Fruit fly (Drosophila melanogaster) whole organism, embryonic: ENCODE results near the gene Adh.

Experiments used
- Aef1 ChIP-seq: fragments of 200-800 bp; sonication (Bioruptor generic); IDR thresholded peaks from 3 replicates; pipeline ENCODE4 v1.3.6; 2022; ENCODE audit warnings: missing biosample characterization, missing genetic modification characterization
- CG10209 ChIP-seq: fragments of 200-800 bp; sonication (Bioruptor generic); optimal IDR thresholded peaks from 3 replicates; lab custom pipeline; 2017; ENCODE audit warnings: missing biosample characterization, mild to moderate bottlenecking, missing genetic modification characterization, missing genetic modification reagents
- CG11723 ChIP-seq: fragments of 200-800 bp; sonication (Bioruptor generic); optimal IDR thresholded peaks from 2 replicates; lab custom pipeline; 2017; ENCODE audit warnings: missing biosample characterization, mild to moderate bottlenecking, missing genetic modification characterization
- CG12299 ChIP-seq: fragments of 200-800 bp; sonication (Bioruptor generic); optimal IDR thresholded peaks from 2 replicates; lab custom pipeline; 2018; ENCODE audit warnings: missing biosample characterization, mild to moderate bottlenecking, missing genetic modification characterization
- CG13424 ChIP-seq: fragments of 200-800 bp; sonication (Bioruptor generic); optimal IDR thresholded peaks from 2 replicates; lab custom pipeline; 2019; ENCODE audit warnings: missing biosample characterization, mild to moderate bottlenecking, missing genetic modification characterization, moderate library complexity
- CG13624 ChIP-seq: fragments of 200-800 bp; sonication (Bioruptor generic); optimal IDR thresholded peaks from 2 replicates; lab custom pipeline; 2016; ENCODE audit warnings: missing biosample characterization, missing genetic modification characterization
- CG13894 ChIP-seq: fragments of 200-800 bp; sonication (Bioruptor generic); optimal IDR thresholded peaks from 3 replicates; lab custom pipeline; 2018; ENCODE audit warnings: missing biosample characterization, mild to moderate bottlenecking, missing genetic modification characterization, moderate library complexity
- CG1529 ChIP-seq: fragments of 200-800 bp; sonication (Bioruptor generic); optimal IDR thresholded peaks from 3 replicates; lab custom pipeline; 2018; ENCODE audit warnings: missing biosample characterization, missing genetic modification characterization
- CG17802 ChIP-seq: fragments of 200-800 bp; sonication (Bioruptor generic); optimal IDR thresholded peaks from 2 replicates; lab custom pipeline; 2018; ENCODE audit warnings: missing biosample characterization, mild to moderate bottlenecking, missing genetic modification characterization, moderate library complexity
- CG1792 ChIP-seq: fragments of 200-800 bp; sonication (Bioruptor generic); optimal IDR thresholded peaks from 2 replicates; lab custom pipeline; 2016; ENCODE audit warnings: missing biosample characterization, missing genetic modification characterization
- CG18011 ChIP-seq: fragments of 200-800 bp; sonication (Bioruptor generic); optimal IDR thresholded peaks from 2 replicates; lab custom pipeline; 2017; ENCODE audit warnings: missing biosample characterization, missing genetic modification characterization, mild to moderate bottlenecking, moderate library complexity, missing genotype
- CG18476 ChIP-seq: fragments of 200-800 bp; sonication (Bioruptor generic); optimal IDR thresholded peaks from 2 replicates; lab custom pipeline; 2016; ENCODE audit warnings: missing biosample characterization, mild to moderate bottlenecking, missing genetic modification characterization
- CG2116 ChIP-seq: fragments of 200-800 bp; sonication (Bioruptor generic); optimal IDR thresholded peaks from 3 replicates; lab custom pipeline; 2018; ENCODE audit warnings: missing biosample characterization, mild to moderate bottlenecking, missing genetic modification characterization
- CG3407 ChIP-seq: fragments of 200-800 bp; sonication (Bioruptor generic); optimal IDR thresholded peaks from 2 replicates; lab custom pipeline; 2018; ENCODE audit warnings: missing biosample characterization, mild to moderate bottlenecking, missing genetic modification characterization
- CG3838 ChIP-seq: fragments of 200-800 bp; sonication (Bioruptor generic); optimal IDR thresholded peaks from 3 replicates; lab custom pipeline; 2016; ENCODE audit warnings: missing biosample characterization, missing genetic modification characterization
- CG42726 ChIP-seq: fragments of 200-800 bp; sonication (Bioruptor generic); IDR thresholded peaks from 2 replicates; pipeline ENCODE4 v1.3.6; 2022; ENCODE audit warnings: missing biosample characterization, missing genetic modification characterization; ENCODE audit not compliant: partially characterized antibody
- CG4328 ChIP-seq: fragments of 200-800 bp; sonication (Bioruptor generic); optimal IDR thresholded peaks from 3 replicates; lab custom pipeline; 2017; ENCODE audit warnings: missing biosample characterization, missing genetic modification reagents, missing genetic modification characterization
- CG4707 ChIP-seq: fragments of 200-800 bp; sonication (Bioruptor generic); optimal IDR thresholded peaks from 2 replicates; lab custom pipeline; 2018; ENCODE audit warnings: missing biosample characterization, mild to moderate bottlenecking, missing genetic modification characterization, moderate library complexity
- CG6175 ChIP-seq: fragments of 200-800 bp; sonication (Bioruptor generic); IDR thresholded peaks from 3 replicates; pipeline ENCODE4 v1.3.6; 2022; ENCODE audit warnings: missing biosample characterization, missing genetic modification characterization
- CG6765 ChIP-seq: fragments of 200-800 bp; sonication (Bioruptor generic); optimal IDR thresholded peaks from 3 replicates; lab custom pipeline; 2017; ENCODE audit warnings: missing biosample characterization, mild to moderate bottlenecking, missing genetic modification characterization
- CG7271 ChIP-seq: fragments of 200-800 bp; sonication (Bioruptor generic); optimal IDR thresholded peaks from 2 replicates; lab custom pipeline; 2018; ENCODE audit warnings: missing biosample characterization, mild to moderate bottlenecking, missing genetic modification characterization, moderate library complexity
- CG9876 ChIP-seq: fragments of 200-800 bp; sonication (Bioruptor generic); optimal IDR thresholded peaks from 2 replicates; lab custom pipeline; 2016; ENCODE audit warnings: missing biosample characterization, missing genetic modification characterization
- CHES-1-like ChIP-seq: fragments of 200-800 bp; sonication (Bioruptor generic); optimal IDR thresholded peaks from 2 replicates; lab custom pipeline; 2016; ENCODE audit warnings: missing biosample characterization, missing genetic modification characterization
- Dip2 ChIP-seq: fragments of 200-800 bp; sonication (Bioruptor generic); IDR thresholded peaks from 2 replicates; pipeline ENCODE4 v1.3.6; 2022; ENCODE audit warnings: missing biosample characterization, missing genetic modification characterization
- Dp ChIP-seq: fragments of 200-800 bp; sonication (Bioruptor generic); optimal IDR thresholded peaks from 2 replicates; lab custom pipeline; 2018; ENCODE audit warnings: missing biosample characterization, mild to moderate bottlenecking, missing genetic modification characterization, moderate library complexity
- E2f1 ChIP-seq: fragments of 200-800 bp; sonication (Bioruptor generic); IDR thresholded peaks from 2 replicates; pipeline ENCODE4 v1.3.6; 2022; ENCODE audit warnings: missing biosample characterization, missing genetic modification characterization
- E2f2 ChIP-seq: fragments of 200-800 bp; sonication (Bioruptor generic); IDR thresholded peaks from 2 replicates; pipeline ENCODE4 v1.3.6; 2022; ENCODE audit warnings: missing biosample characterization, missing genetic modification characterization
- HmgZ ChIP-seq: fragments of 200-800 bp; sonication (Bioruptor generic); optimal IDR thresholded peaks from 2 replicates; lab custom pipeline; 2018; ENCODE audit warnings: missing biosample characterization, mild to moderate bottlenecking, missing genetic modification characterization
- Lhr ChIP-seq: fragments of 200-800 bp; sonication (Bioruptor generic); optimal IDR thresholded peaks from 3 replicates; lab custom pipeline; 2017; ENCODE audit warnings: mild to moderate bottlenecking, missing biosample characterization, missing genetic modification reagents, missing genetic modification characterization
- MESR4 ChIP-seq: fragments of 200-800 bp; sonication (Bioruptor generic); optimal IDR thresholded peaks from 2 replicates; lab custom pipeline; 2018; ENCODE audit warnings: missing biosample characterization, mild to moderate bottlenecking, missing genetic modification characterization, moderate library complexity
- MTF-1 ChIP-seq: fragments of 200-800 bp; sonication (Bioruptor generic); optimal IDR thresholded peaks from 2 replicates; lab custom pipeline; 2018; ENCODE audit warnings: missing biosample characterization, mild to moderate bottlenecking, missing genetic modification characterization, borderline replicate concordance
- NC2α ChIP-seq: fragments of 200-800 bp; sonication (Bioruptor generic); optimal IDR thresholded peaks from 2 replicates; lab custom pipeline; 2016; ENCODE audit warnings: missing biosample characterization, missing genetic modification characterization
- NK7.1 ChIP-seq: fragments of 200-800 bp; sonication (Bioruptor generic); optimal IDR thresholded peaks from 3 replicates; lab custom pipeline; 2016; ENCODE audit warnings: missing biosample characterization, missing genetic modification characterization
- Oaz ChIP-seq: fragments of 200-800 bp; sonication (Bioruptor generic); IDR thresholded peaks from 2 replicates; pipeline ENCODE4 v1.3.6; 2022; ENCODE audit warnings: missing biosample characterization, missing genetic modification characterization
- Sox100B ChIP-seq: fragments of 200-800 bp; sonication (Bioruptor generic); optimal IDR thresholded peaks from 3 replicates; lab custom pipeline; 2018; ENCODE audit warnings: missing biosample characterization, mild to moderate bottlenecking, missing genetic modification characterization
- aop ChIP-seq: fragments of 200-800 bp; sonication (Bioruptor generic); IDR thresholded peaks from 2 replicates; pipeline ENCODE4 v1.3.6; 2022; ENCODE audit warnings: missing biosample characterization, missing genetic modification characterization
- bbx ChIP-seq: fragments of 200-800 bp; sonication (Bioruptor generic); IDR thresholded peaks from 2 replicates; pipeline ENCODE4 v1.3.6; 2022; ENCODE audit warnings: missing biosample characterization, missing genetic modification characterization; ENCODE audit not compliant: partially characterized antibody
- crc ChIP-seq: fragments of 200-800 bp; sonication (Bioruptor generic); optimal IDR thresholded peaks from 2 replicates; lab custom pipeline; 2016; ENCODE audit warnings: missing biosample characterization, missing genetic modification characterization
- gsb ChIP-seq: fragments of 200-800 bp; sonication (Bioruptor generic); IDR thresholded peaks from 2 replicates; pipeline ENCODE4 v1.3.6; 2022; ENCODE audit warnings: missing biosample characterization, missing genetic modification characterization
- gsb-n ChIP-seq: fragments of 200-800 bp; sonication (Bioruptor generic); optimal IDR thresholded peaks from 3 replicates; lab custom pipeline; 2018; ENCODE audit warnings: missing biosample characterization, mild to moderate bottlenecking, missing genetic modification characterization
- ken ChIP-seq: fragments of 200-800 bp; sonication (Bioruptor generic); IDR thresholded peaks from 3 replicates; pipeline ENCODE4 v1.3.6; 2022; ENCODE audit warnings: missing biosample characterization, missing genetic modification characterization
- knrl ChIP-seq: fragments of 200-800 bp; sonication (Bioruptor generic); IDR thresholded peaks from 3 replicates; pipeline ENCODE4 v1.3.6; 2022; ENCODE audit warnings: missing biosample characterization, missing genetic modification characterization; ENCODE audit not compliant: partially characterized antibody
- lbe ChIP-seq: fragments of 200-800 bp; sonication (Bioruptor generic); optimal IDR thresholded peaks from 2 replicates; lab custom pipeline; 2016; ENCODE audit warnings: missing biosample characterization, mild to moderate bottlenecking, missing genetic modification characterization
- psq ChIP-seq: fragments of 200-800 bp; sonication (Bioruptor generic); optimal IDR thresholded peaks from 2 replicates; lab custom pipeline; 2017; ENCODE audit warnings: missing biosample characterization, missing genetic modification characterization
- sob ChIP-seq: fragments of 200-800 bp; sonication (Bioruptor generic); IDR thresholded peaks from 2 replicates; pipeline ENCODE4 v1.3.6; 2022; ENCODE audit warnings: missing biosample characterization, missing genetic modification characterization
- tll ChIP-seq, 2 experiments: fragments of 200-800 bp in 1 of 2; fragments of >200 bp in 1 of 2; sonication (Bioruptor generic) in 1 of 2; optimal IDR thresholded peaks; 2 replicates each; lab custom pipeline; 2017 to 2019; ENCODE audit warnings: missing biosample characterization in 2 of 2, missing genetic modification characterization in 2 of 2, mild to moderate bottlenecking in 1 of 2, moderate library complexity in 1 of 2
- tup ChIP-seq: fragments of 200-800 bp; sonication (Bioruptor generic); optimal IDR thresholded peaks from 2 replicates; lab custom pipeline; 2016; ENCODE audit warnings: missing biosample characterization, mild to moderate bottlenecking, missing genetic modification characterization, moderate library complexity
- yki ChIP-seq: fragments of >200 bp; optimal IDR thresholded peaks from 3 replicates; lab custom pipeline; 2018

Gene Adh

dm6 chr2L:14612998-14613955 lies 2.1 kb upstream of the Adh start (continued):
- TF ChIP-seq NC2α (GFP tag; lab: Kevin White, UChicago) = peak; percentile 36
- no peak for TF ChIP-seq NK7.1 (GFP tag; lab: Kevin White, UChicago)
- peak; percentile 48 for TF ChIP-seq Oaz (GFP tag; lab: Robert Waterston, UW)
- peak; percentile 74 for TF ChIP-seq HmgZ (tag; lab: Kevin White, UChicago)
- peak; percentile 84 for TF ChIP-seq CG4328 (GFP tag; lab: Kevin White, UChicago)
- TF ChIP-seq psq (GFP tag; lab: Kevin White, UChicago) = peak; percentile 35
- no peak for TF ChIP-seq Dip2 (GFP tag; lab: Robert Waterston, UW)
- peak; percentile 55 for TF ChIP-seq Lhr (GFP tag; lab: Kevin White, UChicago)
- TF ChIP-seq gsb-n (tag; lab: Kevin White, UChicago) = peak; percentile 82
- peak; percentile 70 for TF ChIP-seq CG18476
- TF ChIP-seq gsb (GFP tag; lab: Robert Waterston, UW) = 0 out of 2 replicates have a peak, but pooled peaks have one; percentile 17
- TF ChIP-seq ken (GFP tag; lab: Robert Waterston, UW) = peak; percentile 25; the same call in 1 of the 3 replicates
- peak; percentile 50 for TF ChIP-seq CG13624 (GFP tag; lab: Kevin White, UChicago)
- peak; percentile 18 for TF ChIP-seq CG4707 (GFP tag; lab: Kevin White, UChicago)
- no peak for TF ChIP-seq lbe
- peak; percentile 74 for TF ChIP-seq CG1529 (GFP tag; lab: Kevin White, UChicago)
- TF ChIP-seq aop = no peak
- no peak for TF ChIP-seq CG7271 (tag; lab: Kevin White, UChicago)
- no peak for TF ChIP-seq CG1792 (GFP tag; lab: Kevin White, UChicago)
- TF ChIP-seq CG6175 = 0 out of 3 replicates have a peak, but pooled peaks have one; percentile 20
- TF ChIP-seq MESR4 (GFP tag; lab: Kevin White, UChicago) = no peak
- peak; percentile 89 for TF ChIP-seq CG13424 (tag; lab: Kevin White, UChicago)
- no peak for TF ChIP-seq CG17802
- TF ChIP-seq CG42726 (GFP tag; lab: Robert Waterston, UW) = no peak
- peak; percentile 90 for TF ChIP-seq Sox100B
- TF ChIP-seq tll (GFP tag; optimal IDR thresholded peaks at IDR 0.05; lab: Kevin White, UChicago) = no peak
- TF ChIP-seq E2f2 = peak; percentile 47; the same call in 1 of the 2 replicates
- peak; percentile 84 for TF ChIP-seq CG10209 (GFP tag; lab: Kevin White, UChicago)
- TF ChIP-seq E2f1 (GFP tag; lab: Robert Waterston, UW) = peak; percentile 69
- TF ChIP-seq CG2116 = peak; percentile 45
- no peak for TF ChIP-seq Dp (GFP tag; lab: Kevin White, UChicago)
- no peak for TF ChIP-seq crc (GFP tag; lab: Kevin White, UChicago)
- TF ChIP-seq CG3838 (GFP tag; lab: Kevin White, UChicago) = peak; percentile 44
- peak; percentile 58; the same call in 2 of the 3 replicates for TF ChIP-seq Aef1 (GFP tag; lab: Robert Waterston, UW)
- TF ChIP-seq sob (GFP tag; lab: Robert Waterston, UW) = peak; percentile 72
- TF ChIP-seq CG13894 (tag; lab: Kevin White, UChicago) = peak; percentile 42
- no peak for TF ChIP-seq MTF-1
- TF ChIP-seq CG11723 = peak; percentile 74
- no peak for TF ChIP-seq yki (lab: Kevin White, UChicago)
- peak; percentile 42 for TF ChIP-seq CG3407
- TF ChIP-seq CG18011 (GFP tag; lab: Kevin White, UChicago) = peak; percentile 41
- TF ChIP-seq knrl (GFP tag; lab: Robert Waterston, UW) = no peak
- peak; percentile 77 for TF ChIP-seq CG12299 (tag; lab: Kevin White, UChicago)
- TF ChIP-seq CG6765 = peak; percentile 77
- peak; percentile 3 for TF ChIP-seq CHES-1-like (GFP tag; lab: Kevin White, UChicago)
- TF ChIP-seq tup (GFP tag; lab: Kevin White, UChicago) = no peak
- TF ChIP-seq bbx (GFP tag; lab: Robert Waterston, UW) = no peak
- TF ChIP-seq CG9876 = no peak
